Worm (Caenorhabditis elegans): ENCODE data around the gene ZK938.11.
"Not testable (repeated sequence)": the region's sequence is repeated elsewhere in the genome, so short reads cannot be mapped to it uniquely, and the experiment has no call there.

The ZK938.11 gene

DNA sequence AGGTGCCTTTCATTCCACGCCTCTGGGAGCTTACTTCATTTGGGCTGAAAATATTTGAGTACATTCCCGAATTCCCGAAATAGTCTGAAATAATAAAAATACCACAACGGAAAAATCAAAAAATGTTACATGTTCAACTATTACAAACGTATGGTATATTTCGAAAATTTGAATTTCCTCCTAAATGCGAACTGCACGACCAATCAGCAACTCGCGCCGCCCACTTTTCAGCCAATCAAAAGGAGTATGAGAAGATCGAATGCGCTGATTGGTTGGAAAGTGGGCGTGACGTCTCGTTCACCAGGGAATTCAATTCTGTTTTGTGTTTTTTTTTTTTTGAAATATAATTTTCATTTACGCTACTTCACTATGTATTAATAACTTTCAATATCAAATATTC, 28.5 kb upstream of the ZK938.11 start, which contains the start of gene old-1:
Gene old-1 (minus strand): TSS at position 50 of the 400 bp plus-strand sequence.
- TF ChIP-seq nhr-237 (tag; optimal IDR thresholded peaks at IDR 0.05) = no peak
- no peak for TF ChIP-seq egl-5 (tag; optimal IDR thresholded peaks at IDR 0.05)
- TF ChIP-seq fos-1 (tag; optimal IDR thresholded peaks at IDR 0.05) = no peak
- no peak for TF ChIP-seq nhr-25 (tag; optimal IDR thresholded peaks at IDR 0.05)
- TF ChIP-seq nfya-1 (tag; optimal IDR thresholded peaks at IDR 0.05; ENCODE audit: insufficient read depth) = peak; percentile 51

ce11 chrII:9868207-9868606, 28.0 kb upstream of the ZK938.11 start:
- TF ChIP-seq unc-62 (GFP tag; optimal IDR thresholded peaks at IDR 0.05) = no peak
- no peak for TF ChIP-seq fkh-10 (GFP tag; optimal IDR thresholded peaks at IDR 0.05)
- no peak for TF ChIP-seq snpc-4 (tag; optimal IDR thresholded peaks at IDR 0.05)
- TF ChIP-seq ceh-16 (tag; optimal IDR thresholded peaks at IDR 0.05) = no peak
- TF ChIP-seq daf-12 (tag; optimal IDR thresholded peaks at IDR 0.05) = no peak
- no peak for TF ChIP-seq pqm-1 (tag; optimal IDR thresholded peaks at IDR 0.05)
- TF ChIP-seq lin-15B (tag; optimal IDR thresholded peaks at IDR 0.05) = no peak
- no peak for TF ChIP-seq fkh-2 (tag; optimal IDR thresholded peaks at IDR 0.05)
- TF ChIP-seq ceh-9 (tag; optimal IDR thresholded peaks at IDR 0.05) = no peak
- no peak for TF ChIP-seq nhr-76 (tag; optimal IDR thresholded peaks at IDR 0.05)
- TF ChIP-seq sea-2 (GFP tag; optimal IDR thresholded peaks at IDR 0.05) = no peak
- TF ChIP-seq unc-39 (tag; optimal IDR thresholded peaks at IDR 0.05) = no peak
- no peak for TF ChIP-seq hmg-11 (tag; optimal IDR thresholded peaks at IDR 0.05)
- no peak for TF ChIP-seq ztf-11 (tag; optimal IDR thresholded peaks at IDR 0.05)
- TF ChIP-seq lin-39 (tag; optimal IDR thresholded peaks at IDR 0.05) = no peak
- no peak for TF ChIP-seq nhr-12 (tag; optimal IDR thresholded peaks at IDR 0.05)
- no peak for TF ChIP-seq nfya-1 (tag; optimal IDR thresholded peaks at IDR 0.05; ENCODE audit: insufficient read depth)
- no peak for TF ChIP-seq elt-2 (tag; optimal IDR thresholded peaks at IDR 0.05)
- TF ChIP-seq ama-1 (optimal IDR thresholded peaks at IDR 0.05) = no peak
- TF ChIP-seq aly-2 (tag; optimal IDR thresholded peaks at IDR 0.05) = no peak

- TF ChIP-seq nhr-11, elt-1, ztf-11 (tag; optimal IDR thresholded peaks at IDR 0.05): not testable (repeated sequence)
These were observed 26.2 kb upstream of the ZK938.11 start, which contains the start of gene chil-1 for ce11 chrII:9866378-9866777. chil-1 (minus strand) TSS chrII:9866478.

DNA sequence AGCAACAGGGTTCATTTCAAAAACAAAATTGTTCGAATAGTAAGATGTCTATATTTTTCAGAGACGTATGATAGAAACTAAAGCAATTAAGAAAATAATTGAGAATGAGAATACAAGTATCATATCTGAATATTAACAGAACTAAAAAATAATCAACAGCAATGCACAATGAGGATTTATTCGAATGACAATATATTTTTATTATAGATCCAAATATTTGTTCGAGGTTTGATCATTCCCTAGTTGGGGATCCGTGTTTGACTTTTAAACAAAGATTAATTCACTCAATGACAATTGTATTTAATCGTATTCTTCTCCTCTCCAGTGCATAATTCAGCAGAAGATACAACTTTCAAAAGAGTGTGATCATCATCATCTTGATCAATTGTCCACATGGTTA, 21.9 kb upstream of the ZK938.11 start, which contains the start of gene C08H9.18:
Gene C08H9.18 (minus strand): TSS at position 101 of the 400 bp plus-strand sequence.
- TF ChIP-seq sea-2 (GFP tag; optimal IDR thresholded peaks at IDR 0.05) (no peak), nhr-23 (tag; optimal IDR thresholded peaks at IDR 0.05) (no peak), lin-15B (tag; optimal IDR thresholded peaks at IDR 0.05) (no peak), ceh-28 (tag; optimal IDR thresholded peaks at IDR 0.05) (no peak), elt-1 (tag; optimal IDR thresholded peaks at IDR 0.05) (no peak), nhr-28 (tag; optimal IDR thresholded peaks at IDR 0.05) (no peak), mdl-1 (tag; optimal IDR thresholded peaks at IDR 0.05) (no peak), lin-39 (tag; optimal IDR thresholded peaks at IDR 0.05) (no peak), aly-2 (tag; optimal IDR thresholded peaks at IDR 0.05) (no peak), R02D3.7 (tag; optimal IDR thresholded peaks at IDR 0.05) (no peak), nfya-1 (tag; optimal IDR thresholded peaks at IDR 0.05; ENCODE audit: insufficient read depth) (no peak), ztf-4 (tag; optimal IDR thresholded peaks at IDR 0.05) (no peak), fkh-10 (GFP tag; optimal IDR thresholded peaks at IDR 0.05) (no peak)

DNA sequence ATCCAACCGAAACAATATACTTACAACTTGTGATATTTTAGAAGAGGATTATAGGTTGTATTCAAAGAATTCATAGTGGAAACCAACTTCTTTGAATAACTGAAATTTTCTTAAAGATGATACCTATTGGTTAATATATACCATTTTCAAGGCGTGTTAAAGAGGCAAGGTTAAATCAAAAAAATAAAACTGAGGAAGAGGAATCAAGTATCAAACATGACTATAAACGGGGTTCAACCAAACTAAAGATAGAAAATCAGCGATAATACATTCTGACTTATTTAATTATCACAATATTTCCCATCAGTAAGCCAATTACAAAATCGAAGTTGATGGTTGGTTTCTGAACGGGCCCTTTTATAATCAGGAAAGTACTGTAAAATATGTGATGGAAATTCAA, 21.2 kb upstream of the ZK938.11 start, which contains the start of gene chil-3:
Gene chil-3 (minus strand): TSS at position 101 of the 400 bp plus-strand sequence.
- no peak for TF ChIP-seq nhr-12 (tag; optimal IDR thresholded peaks at IDR 0.05)
- TF ChIP-seq jun-1 (tag; optimal IDR thresholded peaks at IDR 0.05) = no peak
- TF ChIP-seq egl-5 (tag; optimal IDR thresholded peaks at IDR 0.05) = no peak
- TF ChIP-seq R02D3.7 (tag; optimal IDR thresholded peaks at IDR 0.05) = no peak
- no peak for TF ChIP-seq elt-3 (tag; optimal IDR thresholded peaks at IDR 0.05)
- no peak for TF ChIP-seq mdl-1 (tag; optimal IDR thresholded peaks at IDR 0.05)
- no peak for TF ChIP-seq eor-1 (tag; optimal IDR thresholded peaks at IDR 0.05)
- TF ChIP-seq snpc-4 (tag; optimal IDR thresholded peaks at IDR 0.05) = no peak
- TF ChIP-seq nhr-43 (tag; optimal IDR thresholded peaks at IDR 0.05; ENCODE audit: poor library complexity, severe bottlenecking) = no peak
- no peak for TF ChIP-seq unc-62 (GFP tag; optimal IDR thresholded peaks at IDR 0.05)
- no peak for TF ChIP-seq nhr-67 (tag; optimal IDR thresholded peaks at IDR 0.05)

All from whole organism, L3 larva.